Worm (Caenorhabditis elegans) whole organism, L3 larva: ENCODE measurements around the gene F19G12.1.
A peak's percentile ranks its signal among the peaks of the same experiment; 100 is the strongest.

Source experiments
- aly-2 ChIP-seq: fragments of 150-350 bp; optimal IDR thresholded peaks from 2 replicates; lab custom pipeline; 2014; ENCODE audit warnings: missing biosample characterization, missing genetic modification characterization
- ceh-28 ChIP-seq: fragments of 150-350 bp; optimal IDR thresholded peaks from 2 replicates; lab custom pipeline; 2014; ENCODE audit warnings: missing biosample characterization, missing genetic modification reagents, missing genetic modification characterization
- ceh-82 ChIP-seq: fragments of 150-350 bp; optimal IDR thresholded peaks from 2 replicates; lab custom pipeline; 2014; ENCODE audit warnings: missing biosample characterization, missing genetic modification characterization
- ceh-9 ChIP-seq: sonication (generic microtip); optimal IDR thresholded peaks from 2 replicates; lab custom pipeline; 2018; ENCODE audit warnings: missing biosample characterization, missing genetic modification characterization
- daf-12 ChIP-seq: fragments of 150-350 bp; optimal IDR thresholded peaks from 2 replicates; lab custom pipeline; 2014; ENCODE audit warnings: missing biosample characterization, missing genetic modification reagents, missing genetic modification characterization
- egl-27 ChIP-seq: sonication (generic microtip); optimal IDR thresholded peaks from 4 replicates; lab custom pipeline; 2017; ENCODE audit warnings: missing biosample characterization, missing genetic modification reagents, missing genetic modification characterization
- elt-1 ChIP-seq: fragments of 150-350 bp; optimal IDR thresholded peaks from 2 replicates; lab custom pipeline; 2014; ENCODE audit warnings: missing biosample characterization, missing genetic modification characterization
- elt-2 ChIP-seq: sonication (generic microtip); optimal IDR thresholded peaks from 2 replicates; lab custom pipeline; 2016; ENCODE audit warnings: missing genetic modification reagents, mild to moderate bottlenecking, missing genetic modification characterization, missing compliant biosample characterization
- eor-1 ChIP-seq, 2 experiments: fragments of 150-350 bp; optimal IDR thresholded peaks; 2 replicates each; lab custom pipeline; 2014 to 2018; ENCODE audit warnings: missing biosample characterization in 2 of 2, missing genetic modification characterization in 2 of 2
- fkh-2 ChIP-seq: fragments of 150-350 bp; optimal IDR thresholded peaks from 2 replicates; lab custom pipeline; 2014; ENCODE audit warnings: missing biosample characterization, missing genetic modification reagents, missing genetic modification characterization
- fos-1 ChIP-seq: fragments of 150-350 bp; optimal IDR thresholded peaks from 2 replicates; lab custom pipeline; 2014; ENCODE audit warnings: missing biosample characterization, missing genetic modification characterization
- hmg-11 ChIP-seq: sonication (generic microtip); optimal IDR thresholded peaks from 2 replicates; lab custom pipeline; 2016; ENCODE audit warnings: missing genetic modification characterization, missing compliant biosample characterization
- lin-39 ChIP-seq: fragments of 150-350 bp; optimal IDR thresholded peaks from 2 replicates; lab custom pipeline; 2018; ENCODE audit warnings: missing biosample characterization, missing genetic modification reagents, missing genetic modification characterization
- lsy-12 ChIP-seq: sonication (generic microtip); optimal IDR thresholded peaks from 2 replicates; lab custom pipeline; 2016; ENCODE audit warnings: mild to moderate bottlenecking, missing genetic modification characterization, missing compliant biosample characterization
- mdl-1 ChIP-seq: fragments of 150-350 bp; optimal IDR thresholded peaks from 2 replicates; lab custom pipeline; 2014; ENCODE audit warnings: missing biosample characterization, missing genetic modification characterization
- mml-1 ChIP-seq: fragments of 150-350 bp; sonication (generic microtip); optimal IDR thresholded peaks from 3 replicates; lab custom pipeline; 2014; ENCODE audit warnings: missing biosample characterization, missing genetic modification characterization
- nhr-11 ChIP-seq: fragments of 150-350 bp; optimal IDR thresholded peaks from 2 replicates; lab custom pipeline; 2014; ENCODE audit warnings: missing biosample characterization, missing genetic modification characterization
- nhr-23 ChIP-seq: fragments of 150-350 bp; optimal IDR thresholded peaks from 2 replicates; lab custom pipeline; 2014; ENCODE audit warnings: missing biosample characterization, missing genetic modification reagents, missing genetic modification characterization
- nhr-28 ChIP-seq: fragments of 150-350 bp; optimal IDR thresholded peaks from 2 replicates; lab custom pipeline; 2014; ENCODE audit warnings: missing biosample characterization, missing genetic modification characterization
- nhr-76 ChIP-seq: fragments of 150-350 bp; sonication (generic microtip); optimal IDR thresholded peaks from 5 replicates; lab custom pipeline; 2014; ENCODE audit warnings: missing biosample characterization, missing genetic modification characterization
- pha-4 ChIP-seq: fragments of 150-350 bp; optimal IDR thresholded peaks from 2 replicates; lab custom pipeline; 2014; ENCODE audit warnings: missing biosample characterization, missing genetic modification reagents, missing genetic modification characterization
- pqm-1 ChIP-seq: fragments of 150-350 bp; optimal IDR thresholded peaks from 2 replicates; lab custom pipeline; 2017; ENCODE audit warnings: missing biosample characterization, missing genetic modification characterization, inconsistent platforms
- sea-2 ChIP-seq: fragments of 150-350 bp; sonication (generic microtip); optimal IDR thresholded peaks from 4 replicates; lab custom pipeline; 2014; ENCODE audit warnings: missing biosample characterization, missing genetic modification reagents, missing genetic modification characterization
- skn-1 ChIP-seq: fragments of 150-350 bp; optimal IDR thresholded peaks from 2 replicates; lab custom pipeline; 2014; ENCODE audit warnings: missing biosample characterization, missing genetic modification characterization
- snpc-4 ChIP-seq: fragments of 150-350 bp; optimal IDR thresholded peaks from 2 replicates; lab custom pipeline; 2014; ENCODE audit warnings: missing biosample characterization, missing genetic modification characterization
- tbx-2 ChIP-seq: sonication (generic microtip); optimal IDR thresholded peaks from 2 replicates; lab custom pipeline; 2016; ENCODE audit warnings: mild to moderate bottlenecking, missing genetic modification characterization, missing compliant biosample characterization
- unc-62 ChIP-seq: fragments of 150-350 bp; sonication (generic microtip); optimal IDR thresholded peaks from 4 replicates; lab custom pipeline; 2014; ENCODE audit warnings: missing biosample characterization, missing genetic modification reagents, missing genetic modification characterization
- zag-1 ChIP-seq: fragments of 150-350 bp; optimal IDR thresholded peaks from 2 replicates; lab custom pipeline; 2014; ENCODE audit warnings: missing biosample characterization, missing genetic modification characterization
- ztf-4 ChIP-seq: fragments of 150-350 bp; optimal IDR thresholded peaks from 2 replicates; lab custom pipeline; 2014; ENCODE audit warnings: missing biosample characterization, missing genetic modification characterization

Gene F19G12.1

ce11 chrX:1416776-1417354 is 13.9 kb upstream of the F19G12.1 start, which contains the start of the genes F19G12.4 and F19G12.8:
F19G12.4 (plus strand) TSS chrX:1417304.
F19G12.8 (plus strand) TSS chrX:1417320.
- no peak for TF ChIP-seq pha-4 (tag; lab: Kevin White, UChicago)
- TF ChIP-seq sea-2 (GFP tag; lab: Kevin White, UChicago), result no peak
- TF ChIP-seq elt-2 (tag; lab: Kevin White, UChicago), result peak; percentile 62
- TF ChIP-seq ceh-28 (tag; lab: Kevin White, UChicago), result no peak
- TF ChIP-seq elt-1 (tag; lab: Kevin White, UChicago), result no peak
- no peak for TF ChIP-seq nhr-76 (tag; lab: Kevin White, UChicago)
- TF ChIP-seq pqm-1 (tag; lab: Kevin White, UChicago), result peak; percentile 38
- TF ChIP-seq skn-1 (tag; lab: Kevin White, UChicago), result peak; percentile 54

- no peak for TF ChIP-seq nhr-28 (tag; lab: Kevin White, UChicago)
- TF ChIP-seq skn-1 (tag; lab: Kevin White, UChicago), result peak; percentile 92
- TF ChIP-seq aly-2 (tag; lab: Kevin White, UChicago), result no peak
- TF ChIP-seq fos-1 (tag; lab: Kevin White, UChicago), result no peak
- peak; percentile 43 for TF ChIP-seq elt-2 (tag; lab: Kevin White, UChicago)
- TF ChIP-seq tbx-2 (tag; lab: Kevin White, UChicago), result no peak
- TF ChIP-seq ztf-4 (tag; lab: Kevin White, UChicago), result no peak
- TF ChIP-seq lsy-12 (tag; lab: Kevin White, UChicago), result no peak
- peak; percentile 14 for TF ChIP-seq pha-4 (tag; lab: Kevin White, UChicago)
Measured at ce11 chrX:1419163-1419696, 11.6 kb upstream of the F19G12.1 start, which contains the start of gene F19G12.9. F19G12.9 (plus strand) TSS chrX:1419213.

ce11 chrX:1420524-1420923 is 10.3 kb upstream of the F19G12.1 start:
- TF ChIP-seq elt-2 (tag; lab: Kevin White, UChicago) (peak; percentile 40), snpc-4 (tag; lab: Kevin White, UChicago) (peak; percentile 10), ceh-28 (tag; lab: Kevin White, UChicago) (no peak), skn-1 (tag; lab: Kevin White, UChicago) (peak; percentile 97)

- peak; percentile 48 for TF ChIP-seq elt-2 (tag; lab: Kevin White, UChicago)
Measured at ce11 chrX:1422221-1422620, 8.6 kb upstream of the F19G12.1 start.

ce11 chrX:1424509-1424908 is 6.3 kb upstream of the F19G12.1 start, which contains the start of gene F19G12.3:
F19G12.3 (plus strand) TSS chrX:1424809.
- no peak for TF ChIP-seq aly-2 (tag; lab: Kevin White, UChicago)

DNA sequence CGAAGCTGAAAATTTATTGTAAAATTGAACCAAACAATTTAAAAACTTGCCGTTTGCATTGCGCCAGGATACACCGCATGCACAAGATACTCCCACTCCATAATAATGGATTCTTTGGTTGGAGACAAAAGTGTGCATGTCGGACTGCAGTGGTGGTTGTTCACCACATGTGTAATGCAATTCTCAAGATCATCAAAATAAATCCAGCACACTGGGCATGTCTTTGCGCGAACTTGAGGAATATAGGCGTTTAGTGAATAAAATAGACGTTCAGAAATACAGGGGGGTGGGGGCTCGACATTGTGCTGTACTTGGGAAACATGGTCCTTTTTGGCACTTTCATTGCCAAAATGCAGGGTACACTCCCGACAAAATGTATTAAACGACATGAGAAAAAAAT is 4.4 kb upstream of the F19G12.1 start, which contains the start of gene F19G12.11:
TSS of gene F19G12.11 (minus strand) at position 101 of the 400 bp plus-strand sequence.
- no peak for TF ChIP-seq mdl-1 (tag; lab: Kevin White, UChicago)
- no peak for TF ChIP-seq ceh-82
- TF ChIP-seq fkh-2, result no peak
- no peak for TF ChIP-seq tbx-2 (tag; lab: Kevin White, UChicago)
- no peak for TF ChIP-seq nhr-11 (tag; lab: Kevin White, UChicago)
- TF ChIP-seq mml-1, result no peak
- TF ChIP-seq nhr-23, result no peak
- no peak for TF ChIP-seq pha-4 (tag; lab: Kevin White, UChicago)
- TF ChIP-seq daf-12 (tag; lab: Kevin White, UChicago), result no peak
- TF ChIP-seq sea-2 (GFP tag; lab: Kevin White, UChicago), result no peak
- no peak for TF ChIP-seq egl-27 (tag; lab: Kevin White, UChicago)
- no peak for TF ChIP-seq pqm-1 (tag; lab: Kevin White, UChicago)
- TF ChIP-seq eor-1 (tag; optimal IDR thresholded peaks at IDR 0.05; lab: Kevin White, UChicago), result no peak
- no peak for TF ChIP-seq ceh-9 (tag; lab: Kevin White, UChicago)
- no peak for TF ChIP-seq zag-1 (tag; lab: Kevin White, UChicago)
- TF ChIP-seq ztf-4 (tag; lab: Kevin White, UChicago), result no peak

DNA sequence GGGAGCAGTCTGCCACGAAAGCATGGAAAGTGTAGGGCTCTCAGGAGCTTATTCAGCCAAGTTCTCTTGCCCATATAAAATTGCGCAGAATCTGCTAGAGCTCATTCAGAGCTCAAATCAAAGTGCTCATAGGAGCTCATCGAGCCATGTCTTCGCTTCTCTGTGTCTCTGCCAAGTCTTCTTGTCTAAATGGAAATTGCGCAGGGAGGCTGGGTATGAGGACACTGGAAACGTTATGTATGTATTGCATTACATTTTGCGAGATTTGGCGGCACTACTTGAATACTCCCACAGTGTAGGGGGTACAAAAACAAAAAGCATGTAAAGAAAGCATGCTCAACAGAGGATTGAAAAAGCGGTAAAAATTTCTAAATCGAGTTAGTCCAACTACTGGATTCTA is 6.3 kb downstream of the F19G12.1 start:
- TF ChIP-seq snpc-4 (tag; lab: Kevin White, UChicago), result peak; percentile 28
- TF ChIP-seq ceh-28 (tag; lab: Kevin White, UChicago), result peak; percentile 20
- TF ChIP-seq daf-12 (tag; lab: Kevin White, UChicago), result no peak
- TF ChIP-seq skn-1 (tag; lab: Kevin White, UChicago), result no peak
- TF ChIP-seq elt-2 (tag; lab: Kevin White, UChicago), result no peak
- TF ChIP-seq unc-62 (GFP tag; lab: Kevin White, UChicago), result no peak
- TF ChIP-seq lin-39, result peak; percentile 19
- TF ChIP-seq hmg-11 (tag; lab: Kevin White, UChicago), result peak; percentile 45
- no peak for TF ChIP-seq zag-1 (tag; lab: Kevin White, UChicago)
- TF ChIP-seq, all 47 proteins: peak for 4
